Worm (Caenorhabditis elegans): ENCODE data around the gene srxa-6.

Gene srxa-6

ce11 chrV:20710156-20710555, 24.6 kb upstream of the srxa-6 start:
- TF ChIP-seq cog-1 (tag; optimal IDR thresholded peaks at IDR 0.05) = no peak
- no peak for TF ChIP-seq ztf-23 (GFP tag; IDR thresholded peaks at IDR 0.05)
- no peak for TF ChIP-seq klf-2 (GFP tag; conservative IDR thresholded peaks at IDR 0.05)
- TF ChIP-seq med-1 (GFP tag; optimal IDR thresholded peaks at IDR 0.05; ENCODE audit: insufficient read depth) = no peak
- TF ChIP-seq ref-1 (GFP tag; conservative IDR thresholded peaks at IDR 0.05) = no peak
- TF ChIP-seq tab-1 (GFP tag; IDR thresholded peaks at IDR 0.05) = no peak
- no peak for TF ChIP-seq flt-1 (GFP tag; IDR thresholded peaks at IDR 0.05)
- TF ChIP-seq T22C8.4 (GFP tag; IDR thresholded peaks at IDR 0.05) = no peak
- TF ChIP-seq ztf-29 (GFP tag; IDR thresholded peaks at IDR 0.05) = no peak

ce11 chrV:20710642-20711041, 24.1 kb upstream of the srxa-6 start:
- TF ChIP-seq med-1 (GFP tag; optimal IDR thresholded peaks at IDR 0.05; ENCODE audit: insufficient read depth) (no peak), flt-1 (GFP tag; IDR thresholded peaks at IDR 0.05) (no peak), ztf-29 (GFP tag; IDR thresholded peaks at IDR 0.05) (no peak), cog-1 (tag; optimal IDR thresholded peaks at IDR 0.05) (no peak), T22C8.4 (GFP tag; IDR thresholded peaks at IDR 0.05) (no peak), klf-2 (GFP tag; conservative IDR thresholded peaks at IDR 0.05) (no peak), ztf-23 (GFP tag; IDR thresholded peaks at IDR 0.05) (no peak), ref-1 (GFP tag; conservative IDR thresholded peaks at IDR 0.05) (no peak), tab-1 (GFP tag; IDR thresholded peaks at IDR 0.05) (no peak)

ce11 chrV:20711733-20712132, 23.0 kb upstream of the srxa-6 start:
- TF ChIP-seq ztf-23 (GFP tag; IDR thresholded peaks at IDR 0.05) (no peak), cog-1 (tag; optimal IDR thresholded peaks at IDR 0.05) (peak; percentile 43), flt-1 (GFP tag; IDR thresholded peaks at IDR 0.05) (0 out of 2 replicates have a peak, but pooled peaks have one; percentile 28)

ce11 chrV:20712318-20712993, 22.3 kb upstream of the srxa-6 start:
- no peak for TF ChIP-seq T22C8.4 (GFP tag; IDR thresholded peaks at IDR 0.05)
- no peak for TF ChIP-seq ztf-23 (GFP tag; IDR thresholded peaks at IDR 0.05)
- TF ChIP-seq tab-1 (GFP tag; IDR thresholded peaks at IDR 0.05) = no peak
- no peak for TF ChIP-seq flt-1 (GFP tag; IDR thresholded peaks at IDR 0.05)
- TF ChIP-seq cog-1 (tag; optimal IDR thresholded peaks at IDR 0.05) = no peak

ce11 chrV:20712994-20713326, 21.8 kb upstream of the srxa-6 start:
- no peak for TF ChIP-seq ztf-23 (GFP tag; IDR thresholded peaks at IDR 0.05)
- TF ChIP-seq ztf-29 (GFP tag; IDR thresholded peaks at IDR 0.05) = no peak
- no peak for TF ChIP-seq klf-2 (GFP tag; conservative IDR thresholded peaks at IDR 0.05)
- TF ChIP-seq flt-1 (GFP tag; IDR thresholded peaks at IDR 0.05) = no peak

ce11 chrV:20713620-20714019, 21.1 kb upstream of the srxa-6 start, which contains the start of gene Y44A6C.1:
Y44A6C.1 (plus strand) TSS chrV:20713920.
- no peak for TF ChIP-seq ref-1 (GFP tag; conservative IDR thresholded peaks at IDR 0.05)
- no peak for TF ChIP-seq ztf-29 (GFP tag; IDR thresholded peaks at IDR 0.05)
- TF ChIP-seq flt-1 (GFP tag; IDR thresholded peaks at IDR 0.05) = no peak
- TF ChIP-seq med-1 (GFP tag; optimal IDR thresholded peaks at IDR 0.05; ENCODE audit: insufficient read depth) = no peak
- TF ChIP-seq T22C8.4 (GFP tag; IDR thresholded peaks at IDR 0.05) = no peak
- no peak for TF ChIP-seq klf-2 (GFP tag; conservative IDR thresholded peaks at IDR 0.05)
- no peak for TF ChIP-seq tab-1 (GFP tag; IDR thresholded peaks at IDR 0.05)
- no peak for TF ChIP-seq ztf-23 (GFP tag; IDR thresholded peaks at IDR 0.05)
- no peak for TF ChIP-seq cog-1 (tag; optimal IDR thresholded peaks at IDR 0.05)

ce11 chrV:20714503-20714902, 20.3 kb upstream of the srxa-6 start:
- TF ChIP-seq flt-1 (GFP tag; IDR thresholded peaks at IDR 0.05) = no peak
- no peak for TF ChIP-seq ztf-29 (GFP tag; IDR thresholded peaks at IDR 0.05)

ce11 chrV:20716267-20716666, 18.5 kb upstream of the srxa-6 start:
- TF ChIP-seq klf-2 (GFP tag; conservative IDR thresholded peaks at IDR 0.05) = no peak
- no peak for TF ChIP-seq T22C8.4 (GFP tag; IDR thresholded peaks at IDR 0.05)
- TF ChIP-seq flt-1 (GFP tag; IDR thresholded peaks at IDR 0.05) = no peak
- TF ChIP-seq ztf-29 (GFP tag; IDR thresholded peaks at IDR 0.05) = no peak
- TF ChIP-seq cog-1 (tag; optimal IDR thresholded peaks at IDR 0.05) = no peak
- TF ChIP-seq tab-1 (GFP tag; IDR thresholded peaks at IDR 0.05) = no peak
- TF ChIP-seq med-1 (GFP tag; optimal IDR thresholded peaks at IDR 0.05; ENCODE audit: insufficient read depth) = no peak
- TF ChIP-seq ref-1 (GFP tag; conservative IDR thresholded peaks at IDR 0.05) = no peak
- no peak for TF ChIP-seq ztf-23 (GFP tag; IDR thresholded peaks at IDR 0.05)

ce11 chrV:20716830-20717441, 17.8 kb upstream of the srxa-6 start:
- TF ChIP-seq ztf-23 (GFP tag; IDR thresholded peaks at IDR 0.05) (peak; percentile 41; the same call in 1 of the 2 replicates), T22C8.4 (GFP tag; IDR thresholded peaks at IDR 0.05) (0 out of 2 replicates have a peak, but pooled peaks have one; percentile 8), med-1 (GFP tag; optimal IDR thresholded peaks at IDR 0.05; ENCODE audit: insufficient read depth) (no peak), ztf-29 (GFP tag; IDR thresholded peaks at IDR 0.05) (no peak)

- TF ChIP-seq ref-1 (GFP tag; conservative IDR thresholded peaks at IDR 0.05) (no peak), flt-1 (GFP tag; IDR thresholded peaks at IDR 0.05) (no peak), klf-2 (GFP tag; conservative IDR thresholded peaks at IDR 0.05) (no peak), med-1 (GFP tag; optimal IDR thresholded peaks at IDR 0.05; ENCODE audit: insufficient read depth) (no peak)
Observed at ce11 chrV:20721934-20722333, 12.8 kb upstream of the srxa-6 start, which contains the start of gene Y44A6C.2. Y44A6C.2 (plus strand) TSS chrV:20722234.

ce11 chrV:20722447-20722846, 12.3 kb upstream of the srxa-6 start:
- no peak for TF ChIP-seq klf-2 (GFP tag; conservative IDR thresholded peaks at IDR 0.05)
- no peak for TF ChIP-seq flt-1 (GFP tag; IDR thresholded peaks at IDR 0.05)
- TF ChIP-seq ztf-29 (GFP tag; IDR thresholded peaks at IDR 0.05) = no peak
- TF ChIP-seq med-1 (GFP tag; optimal IDR thresholded peaks at IDR 0.05; ENCODE audit: insufficient read depth) = no peak
- no peak for TF ChIP-seq ztf-23 (GFP tag; IDR thresholded peaks at IDR 0.05)
- no peak for TF ChIP-seq ref-1 (GFP tag; conservative IDR thresholded peaks at IDR 0.05)

Measured in whole organism, midembryonic.